Fruit fly (Drosophila melanogaster) whole organism, adult: ENCODE results near the gene Smyd3.

Experiments
- CG1620 ChIP-seq: fragments of 200-800 bp; sonication (Bioruptor generic); optimal IDR thresholded peaks from 2 replicates; lab custom pipeline; 2016; ENCODE audit warnings: missing biosample characterization, missing genetic modification characterization
- CG7101 ChIP-seq: fragments of 200-800 bp; sonication (Bioruptor generic); optimal IDR thresholded peaks from 2 replicates; lab custom pipeline; 2018; ENCODE audit warnings: missing biosample characterization, mild to moderate bottlenecking, missing genetic modification characterization, moderate library complexity
- bab1 ChIP-seq: fragments of 200-800 bp; sonication (Bioruptor generic); optimal IDR thresholded peaks from 3 replicates; lab custom pipeline; 2019; ENCODE audit warnings: missing biosample characterization, mild to moderate bottlenecking, missing genetic modification characterization, moderate library complexity
- cic ChIP-seq: fragments of 200-800 bp; sonication (Bioruptor generic); optimal IDR thresholded peaks from 2 replicates; lab custom pipeline; 2017; ENCODE audit warnings: missing biosample characterization, mild to moderate bottlenecking, missing genetic modification characterization, moderate library complexity
- kay ChIP-seq: fragments of 200-800 bp; sonication (Bioruptor generic); peaks from one replicate; lab custom pipeline; 2016; ENCODE audit warnings: missing biosample characterization, missing genetic modification characterization, borderline replicate concordance

DNA sequence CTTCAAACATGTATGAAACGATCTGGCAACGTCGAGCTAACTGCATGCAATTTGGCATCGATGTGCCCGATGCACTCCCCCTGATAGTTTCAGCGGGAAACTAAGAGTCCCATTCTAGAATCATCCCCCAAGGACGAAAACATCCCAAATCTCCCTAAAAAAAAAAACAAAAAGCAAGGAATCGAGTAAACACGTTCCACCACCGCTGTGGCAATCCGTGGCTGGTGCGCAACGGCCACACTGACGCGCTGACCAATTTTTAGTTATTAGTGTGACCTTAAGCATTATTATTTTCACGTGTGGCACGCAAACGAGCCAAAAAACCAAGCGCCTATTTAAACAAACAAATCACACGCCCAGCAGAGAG, 23.0 kb downstream of the Smyd3 start, which contains the start of gene wds:
- TF ChIP-seq cic (GFP tag; lab: Kevin White, UChicago) (no peak), CG7101 (tag; lab: Kevin White, UChicago) (no peak), CG1620 (GFP tag; lab: Kevin White, UChicago) (no peak), kay (no peak), bab1 (GFP tag; lab: Kevin White, UChicago) (no peak)
